Worm (Caenorhabditis elegans) whole organism, young adult: ENCODE measurements around the gene Y17G7B.3.

Source experiments
- C06A6.2 ChIP-seq: fragments of 200-800 bp; sonication (Bioruptor generic); conservative IDR thresholded peaks from 2 replicates; pipeline ENCODE4 v1.3.6; 2022; ENCODE audit warnings: missing genetic modification characterization, missing compliant biosample characterization
- C17E4.6 ChIP-seq: fragments of 200-800 bp; sonication (Bioruptor generic); IDR thresholded peaks from 2 replicates; pipeline ENCODE4 v1.3.6; 2022; ENCODE audit warnings: missing genetic modification reagents, missing genetic modification characterization, missing compliant biosample characterization
- F10E7.11 ChIP-seq: sonication (generic microtip); optimal IDR thresholded peaks from 2 replicates; lab custom pipeline; 2017; ENCODE audit warnings: mild to moderate bottlenecking, missing genetic modification characterization, moderate library complexity, missing compliant biosample characterization
- F52B5.7 ChIP-seq: sonication (generic microtip); optimal IDR thresholded peaks from 2 replicates; lab custom pipeline; 2016; ENCODE audit warnings: mild to moderate bottlenecking, missing genetic modification characterization, missing compliant biosample characterization
- F55B11.4 ChIP-seq: sonication (generic microtip); optimal IDR thresholded peaks from 2 replicates; lab custom pipeline; 2016; ENCODE audit warnings: missing compliant biosample characterization, missing genetic modification characterization, borderline replicate concordance; ENCODE audit not compliant: insufficient read depth
- F57C9.4 ChIP-seq: sonication (generic microtip); optimal IDR thresholded peaks from 2 replicates; lab custom pipeline; 2017; ENCODE audit warnings: mild to moderate bottlenecking, missing genetic modification characterization, missing compliant biosample characterization
- K11D2.4 ChIP-seq: fragments of 200-800 bp; sonication (Bioruptor generic); IDR thresholded peaks from 2 replicates; pipeline ENCODE4 v1.3.6; 2022; ENCODE audit warnings: missing genetic modification reagents, missing genetic modification characterization, missing compliant biosample characterization
- T07F8.4 ChIP-seq: sonication (generic microtip); optimal IDR thresholded peaks from 2 replicates; lab custom pipeline; 2016; ENCODE audit warnings: mild to moderate bottlenecking, missing genetic modification characterization, moderate library complexity, missing compliant biosample characterization
- T26A5.8 ChIP-seq: sonication (generic microtip); optimal IDR thresholded peaks from 2 replicates; lab custom pipeline; 2016; ENCODE audit warnings: missing genetic modification characterization, missing compliant biosample characterization
- Y53F4B.3 ChIP-seq: fragments of 200-800 bp; sonication (Bioruptor generic); IDR thresholded peaks from 2 replicates; pipeline ENCODE4 v1.3.6; 2022; ENCODE audit warnings: missing genetic modification reagents, missing genetic modification characterization, missing compliant biosample characterization
- Y56A3A.18 ChIP-seq: fragments of 200-800 bp; sonication (Bioruptor generic); IDR thresholded peaks from 2 replicates; pipeline ENCODE4 v1.3.6; 2022; ENCODE audit warnings: missing genetic modification reagents, missing genetic modification characterization, missing compliant biosample characterization
- Y79H2A.3 ChIP-seq: fragments of 200-800 bp; sonication (Bioruptor generic); conservative IDR thresholded peaks from 2 replicates; pipeline ENCODE4 v1.3.6; 2022; ENCODE audit warnings: missing genetic modification reagents, missing genetic modification characterization, missing compliant biosample characterization
- ZK185.1 ChIP-seq: sonication (generic microtip); optimal IDR thresholded peaks from 2 replicates; lab custom pipeline; 2016; ENCODE audit warnings: mild to moderate bottlenecking, missing genetic modification characterization, missing compliant biosample characterization; ENCODE audit not compliant: poor library complexity, severe bottlenecking
- attf-5 ChIP-seq: fragments of 200-800 bp; sonication (Bioruptor generic); optimal IDR thresholded peaks from 2 replicates; lab custom pipeline; 2018; ENCODE audit warnings: mild to moderate bottlenecking, missing genetic modification characterization, missing compliant biosample characterization
- bed-1 ChIP-seq: fragments of 200-800 bp; sonication (Bioruptor generic); IDR thresholded peaks from 2 replicates; pipeline ENCODE4 v1.3.6; 2022; ENCODE audit warnings: missing genetic modification reagents, missing genetic modification characterization, missing compliant biosample characterization
- ceh-100 ChIP-seq: fragments of 200-800 bp; sonication (Bioruptor generic); IDR thresholded peaks from 2 replicates; pipeline ENCODE4 v1.3.6; 2022; ENCODE audit warnings: missing genetic modification reagents, missing genetic modification characterization, missing compliant biosample characterization
- ceh-27 ChIP-seq: fragments of 200-800 bp; sonication (Bioruptor generic); optimal IDR thresholded peaks from 2 replicates; lab custom pipeline; 2018; ENCODE audit warnings: mild to moderate bottlenecking, missing genetic modification characterization, moderate library complexity, missing compliant biosample characterization
- ceh-58 ChIP-seq: fragments of 200-800 bp; sonication (Bioruptor generic); IDR thresholded peaks from 2 replicates; pipeline ENCODE4 v1.3.6; 2022; ENCODE audit warnings: missing genetic modification characterization, missing compliant biosample characterization
- chd-7 ChIP-seq: sonication (generic microtip); optimal IDR thresholded peaks from 2 replicates; lab custom pipeline; 2016; ENCODE audit warnings: mild to moderate bottlenecking, missing genetic modification characterization, moderate library complexity, missing compliant biosample characterization
- dpl-1 ChIP-seq: fragments of 150-350 bp; optimal IDR thresholded peaks from 2 replicates; lab custom pipeline; 2014; ENCODE audit warnings: missing biosample characterization, missing genetic modification reagents, missing genetic modification characterization
- egl-18 ChIP-seq: fragments of 200-800 bp; sonication (Bioruptor generic); IDR thresholded peaks from 2 replicates; pipeline ENCODE4 v1.3.6; 2022; ENCODE audit warnings: missing genetic modification reagents, missing genetic modification characterization, missing compliant biosample characterization
- egrh-3 ChIP-seq: fragments of 200-800 bp; sonication (Bioruptor generic); IDR thresholded peaks from 2 replicates; pipeline ENCODE4 v1.3.6; 2022; ENCODE audit warnings: missing genetic modification reagents, missing genetic modification characterization, missing compliant biosample characterization
- fkh-3 ChIP-seq: sonication (generic microtip); optimal IDR thresholded peaks from 2 replicates; lab custom pipeline; 2016; ENCODE audit warnings: mild to moderate bottlenecking, missing genetic modification characterization, missing compliant biosample characterization
- gei-17 ChIP-seq: fragments of 200-800 bp; sonication (Bioruptor generic); optimal IDR thresholded peaks from 2 replicates; lab custom pipeline; 2018; ENCODE audit warnings: mild to moderate bottlenecking, missing genetic modification characterization, missing compliant biosample characterization
- him-1 ChIP-seq: sonication (generic microtip); optimal IDR thresholded peaks from 2 replicates; lab custom pipeline; 2016; ENCODE audit warnings: missing genotype, missing genetic modification reagents, missing genetic modification characterization, missing compliant biosample characterization
- hmg-1.2 ChIP-seq: fragments of 200-800 bp; sonication (Bioruptor generic); IDR thresholded peaks from 2 replicates; pipeline ENCODE4 v1.3.6; 2022; ENCODE audit warnings: missing genetic modification reagents, missing genetic modification characterization, missing compliant biosample characterization
- let-607 ChIP-seq, 2 experiments: fragments of 200-800 bp in 1 of 2; sonication (Bioruptor generic) in 1 of 2; sonication (generic microtip) in 1 of 2; optimal IDR thresholded peaks; 2 replicates each; lab custom pipeline; 2016 to 2018; ENCODE audit warnings: mild to moderate bottlenecking in 2 of 2, missing compliant biosample characterization in 2 of 2, missing genetic modification characterization in 2 of 2, moderate library complexity in 2 of 2, missing genotype in 1 of 2
- lin-26 ChIP-seq: fragments of 200-800 bp; sonication (Bioruptor generic); IDR thresholded peaks from 2 replicates; pipeline ENCODE4 v1.3.6; 2022; ENCODE audit warnings: missing genetic modification reagents, missing genetic modification characterization, missing compliant biosample characterization
- madf-3 ChIP-seq: fragments of 200-800 bp; sonication (Bioruptor generic); IDR thresholded peaks from 2 replicates; pipeline ENCODE4 v1.3.6; 2022; ENCODE audit warnings: missing genetic modification reagents, missing genetic modification characterization, missing compliant biosample characterization
- madf-6 ChIP-seq: fragments of 200-800 bp; sonication (Bioruptor generic); IDR thresholded peaks from 2 replicates; pipeline ENCODE4 v1.3.6; 2022; ENCODE audit warnings: missing genetic modification reagents, missing genetic modification characterization, missing compliant biosample characterization
- mel-28 ChIP-seq: sonication (generic microtip); optimal IDR thresholded peaks from 2 replicates; lab custom pipeline; 2016; ENCODE audit warnings: borderline replicate concordance, mild to moderate bottlenecking, missing genetic modification characterization, missing compliant biosample characterization
- mes-4 ChIP-seq: sonication (generic microtip); optimal IDR thresholded peaks from 2 replicates; lab custom pipeline; 2016; ENCODE audit warnings: missing genotype, missing genetic modification characterization, missing compliant biosample characterization
- nhr-179 ChIP-seq: sonication (generic microtip); optimal IDR thresholded peaks from 2 replicates; lab custom pipeline; 2016; ENCODE audit warnings: mild to moderate bottlenecking, missing genetic modification characterization, missing compliant biosample characterization
- nhr-27 ChIP-seq: fragments of 200-800 bp; sonication (Bioruptor generic); optimal IDR thresholded peaks from 2 replicates; lab custom pipeline; 2018; ENCODE audit warnings: mild to moderate bottlenecking, missing genetic modification characterization, moderate library complexity, missing compliant biosample characterization
- nhr-80 ChIP-seq: sonication (generic microtip); optimal IDR thresholded peaks from 2 replicates; lab custom pipeline; 2016; ENCODE audit warnings: missing genetic modification characterization, missing compliant biosample characterization
- nhr-90 ChIP-seq: sonication (generic microtip); optimal IDR thresholded peaks from 2 replicates; lab custom pipeline; 2016; ENCODE audit warnings: missing genotype, mild to moderate bottlenecking, missing genetic modification characterization, missing compliant biosample characterization
- pbrm-1 ChIP-seq: fragments of 200-800 bp; sonication (Bioruptor generic); IDR thresholded peaks from 2 replicates; pipeline ENCODE4 v1.3.6; 2022; ENCODE audit warnings: missing genetic modification reagents, missing genetic modification characterization, missing compliant biosample characterization
- pha-4 ChIP-seq: fragments of 150-350 bp; sonication (generic microtip); optimal IDR thresholded peaks from 2 replicates; lab custom pipeline; 2014; ENCODE audit warnings: missing biosample characterization, missing genetic modification reagents, missing genetic modification characterization
- rpc-1 ChIP-seq, 2 experiments: fragments of 150-350 bp in 1 of 2; sonication (generic microtip) in 1 of 2; optimal IDR thresholded peaks; 2 replicates each; lab custom pipeline; 2014 to 2018; ENCODE audit warnings: missing biosample characterization in 1 of 2, missing genetic modification characterization in 1 of 2, missing genetic modification reagents in 1 of 2, missing genotype in 1 of 2
- sea-2 ChIP-seq: fragments of 200-800 bp; sonication (Bioruptor generic); IDR thresholded peaks from 2 replicates; pipeline ENCODE4 v1.3.6; 2022; ENCODE audit warnings: missing genetic modification characterization, missing compliant biosample characterization
- snpc-1.3 ChIP-seq: sonication (generic microtip); optimal IDR thresholded peaks from 2 replicates; lab custom pipeline; 2017; ENCODE audit warnings: missing genetic modification characterization, mild to moderate bottlenecking, missing compliant biosample characterization, antibody characterized with exemption, moderate library complexity, missing genotype, missing genetic modification reagents; ENCODE audit not compliant: insufficient read depth
- snpc-3.4 ChIP-seq: sonication (generic microtip); optimal IDR thresholded peaks from 2 replicates; lab custom pipeline; 2017; ENCODE audit warnings: missing genetic modification characterization, mild to moderate bottlenecking, missing compliant biosample characterization, antibody characterized with exemption, moderate library complexity, missing genotype, missing genetic modification reagents
- sptf-2 ChIP-seq: fragments of 200-800 bp; sonication (Bioruptor generic); optimal IDR thresholded peaks from 2 replicates; lab custom pipeline; 2018; ENCODE audit warnings: mild to moderate bottlenecking, missing genetic modification characterization, missing compliant biosample characterization
- xnd-1 ChIP-seq: sonication (generic microtip); optimal IDR thresholded peaks from 2 replicates; lab custom pipeline; 2016; ENCODE audit warnings: missing genotype, missing genetic modification reagents, missing genetic modification characterization, missing compliant biosample characterization
- zfh-2 ChIP-seq: fragments of 200-800 bp; sonication (Bioruptor generic); conservative IDR thresholded peaks from 2 replicates; pipeline ENCODE4 v1.3.6; 2022; ENCODE audit warnings: missing genetic modification reagents, missing genetic modification characterization, missing compliant biosample characterization
- ztf-28 ChIP-seq: fragments of 200-800 bp; sonication (Bioruptor generic); IDR thresholded peaks from 2 replicates; pipeline ENCODE4 v1.3.6; 2022; ENCODE audit warnings: missing genetic modification reagents, missing genetic modification characterization, missing compliant biosample characterization
- ztf-3 ChIP-seq: fragments of 200-800 bp; sonication (Bioruptor generic); optimal IDR thresholded peaks from 2 replicates; lab custom pipeline; 2018; ENCODE audit warnings: mild to moderate bottlenecking, missing genetic modification characterization, missing compliant biosample characterization

The Y17G7B.3 gene

DNA sequence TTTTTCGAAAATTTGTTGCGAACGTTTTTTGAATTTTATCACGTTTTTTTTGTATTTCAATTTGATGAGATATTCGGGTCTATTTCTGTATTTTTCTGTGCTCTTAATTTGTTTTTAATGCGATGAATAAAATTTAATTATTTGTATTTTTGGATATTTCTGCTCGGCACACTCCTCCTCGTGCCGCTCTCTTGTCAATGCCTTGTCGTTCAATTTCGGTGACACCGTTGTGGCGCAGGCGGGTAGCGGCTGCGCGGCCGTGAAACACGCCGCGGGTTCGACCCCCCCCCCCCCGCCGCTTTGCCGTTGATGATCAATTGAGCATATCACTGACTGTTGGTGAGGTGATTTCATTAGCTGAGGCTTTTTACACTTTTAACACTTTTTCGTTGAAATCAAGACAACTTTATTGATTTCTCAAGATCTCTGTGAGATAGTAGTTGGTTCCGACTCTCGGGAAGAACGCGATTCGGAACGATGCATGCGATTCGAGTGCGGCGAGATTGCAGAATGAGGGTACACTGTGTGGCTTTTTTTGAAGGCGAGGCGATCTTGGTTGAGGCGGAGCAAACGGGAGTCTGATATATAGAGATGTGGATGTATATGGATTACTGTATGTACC is 28.1 kb upstream of the Y17G7B.3 start (continued):
- TF ChIP-seq gei-17: peak; percentile 78
- TF ChIP-seq lin-26 (GFP tag; lab: Robert Waterston, UW): peak; percentile 100
- TF ChIP-seq nhr-80 (tag; lab: Kevin White, UChicago): peak; percentile 71
- no peak for TF ChIP-seq pha-4 (tag; lab: Kevin White, UChicago)
- peak; percentile 95 for TF ChIP-seq C17E4.6 (GFP tag; lab: Robert Waterston, UW)
- TF ChIP-seq mes-4 (tag; lab: Kevin White, UChicago): peak; percentile 95
- TF ChIP-seq xnd-1 (tag; lab: Kevin White, UChicago): peak; percentile 59
- TF ChIP-seq rpc-1 (optimal IDR thresholded peaks at IDR 0.05; lab: Kevin White, UChicago): peak; percentile 89
- peak; percentile 96 for TF ChIP-seq rpc-1 (tag; optimal IDR thresholded peaks at IDR 0.05; lab: Kevin White, UChicago)
- TF ChIP-seq Y56A3A.18: peak; percentile 96
- peak; percentile 99 for TF ChIP-seq nhr-27 (tag; lab: Kevin White, UChicago)
- peak; percentile 92 for TF ChIP-seq hmg-1.2
- peak; percentile 95 for TF ChIP-seq madf-3 (GFP tag; lab: Robert Waterston, UW)
- TF ChIP-seq sea-2: peak; percentile 96
- TF ChIP-seq T26A5.8 (tag; lab: Kevin White, UChicago): peak; percentile 99
- peak; percentile 99 for TF ChIP-seq F52B5.7 (tag; lab: Kevin White, UChicago)
- TF ChIP-seq nhr-90: peak; percentile 98
- TF ChIP-seq chd-7 (tag; lab: Kevin White, UChicago): peak; percentile 98
- TF ChIP-seq ceh-58 (GFP tag; lab: Robert Waterston, UW): peak; percentile 98
- peak; percentile 98 for TF ChIP-seq bed-1 (GFP tag; lab: Robert Waterston, UW)
- TF ChIP-seq sptf-2 (GFP tag; lab: Kevin White, UChicago): peak; percentile 99
- TF ChIP-seq let-607 (tag; optimal IDR thresholded peaks at IDR 0.05; lab: Kevin White, UChicago): peak; percentile 71 to 81
- TF ChIP-seq ceh-27 (GFP tag; lab: Kevin White, UChicago): peak; percentile 96
- peak; percentile 90 for TF ChIP-seq snpc-3.4 (tag; lab: Kevin White, UChicago)
- TF ChIP-seq F10E7.11 (tag; lab: Kevin White, UChicago): peak; percentile 98
- peak; percentile 92 for TF ChIP-seq egl-18
- peak; percentile 83 for TF ChIP-seq C06A6.2 (GFP tag; lab: Robert Waterston, UW)
- TF ChIP-seq nhr-179 (tag; lab: Kevin White, UChicago): peak; percentile 83
- peak; percentile 95 for TF ChIP-seq T07F8.4 (tag; lab: Kevin White, UChicago)
- peak; percentile 87 for TF ChIP-seq him-1 (tag; lab: Kevin White, UChicago)
- TF ChIP-seq F57C9.4 (tag; lab: Kevin White, UChicago): peak; percentile 92
- peak; percentile 84 for TF ChIP-seq ztf-3 (GFP tag; lab: Kevin White, UChicago)
- peak; percentile 95 for TF ChIP-seq attf-5 (GFP tag; lab: Kevin White, UChicago)
- peak; percentile 89 for TF ChIP-seq mel-28 (tag; lab: Kevin White, UChicago)
- peak; percentile 94 for TF ChIP-seq Y79H2A.3 (GFP tag; lab: Robert Waterston, UW)
- peak; percentile 93 for TF ChIP-seq ZK185.1 (tag; lab: Kevin White, UChicago)
- peak; percentile 99 for TF ChIP-seq egrh-3 (GFP tag; lab: Robert Waterston, UW)
- TF ChIP-seq snpc-1.3 (tag; lab: Kevin White, UChicago): peak; percentile 96
- TF ChIP-seq ztf-28 (GFP tag; lab: Robert Waterston, UW): peak; percentile 98
- peak; percentile 37 for TF ChIP-seq dpl-1
- TF ChIP-seq ceh-100 (GFP tag; lab: Robert Waterston, UW): peak; percentile 89
- TF ChIP-seq F55B11.4: peak; percentile 52
- peak; percentile 89 for TF ChIP-seq Y53F4B.3 (GFP tag; lab: Robert Waterston, UW)
- TF ChIP-seq zfh-2 (GFP tag; lab: Robert Waterston, UW): peak; percentile 100
- peak; percentile 93 for TF ChIP-seq pbrm-1 (GFP tag; lab: Robert Waterston, UW)
- TF ChIP-seq K11D2.4 (GFP tag; lab: Robert Waterston, UW): peak; percentile 87
- TF ChIP-seq fkh-3 (tag; lab: Kevin White, UChicago): peak; percentile 99
- peak; percentile 90 for TF ChIP-seq madf-6 (GFP tag; lab: Robert Waterston, UW)
